Worm (Caenorhabditis elegans) whole organism, mixed stage, embryonic: Measurements from ENCODE around the gene gldi-8.

ENCODE experiments used
- ceh-39 ChIP-seq: fragments of 150-350 bp; optimal IDR thresholded peaks from 2 replicates; lab custom pipeline; 2014; ENCODE audit warnings: missing biosample characterization, missing genetic modification characterization
- elt-1 ChIP-seq: sonication (generic microtip); optimal IDR thresholded peaks from 2 replicates; lab custom pipeline; 2017; ENCODE audit warnings: missing genetic modification characterization, mild to moderate bottlenecking, missing compliant biosample characterization, antibody characterized with exemption, moderate library complexity, borderline replicate concordance; ENCODE audit not compliant: insufficient read depth
- elt-3 ChIP-seq: fragments of 150-350 bp; optimal IDR thresholded peaks from 2 replicates; lab custom pipeline; 2014; ENCODE audit warnings: missing biosample characterization, missing genetic modification characterization
- lin-13 ChIP-seq: fragments of 150-350 bp; optimal IDR thresholded peaks from 2 replicates; lab custom pipeline; 2014; ENCODE audit warnings: missing biosample characterization, missing genetic modification characterization
- lin-32 ChIP-seq: fragments of 200-800 bp; sonication (Bioruptor generic); optimal IDR thresholded peaks from 2 replicates; lab custom pipeline; 2018; ENCODE audit warnings: mild to moderate bottlenecking, missing genetic modification characterization, missing compliant biosample characterization
- nhr-28 ChIP-seq: fragments of 150-350 bp; optimal IDR thresholded peaks from 2 replicates; lab custom pipeline; 2014; ENCODE audit warnings: missing biosample characterization, missing genetic modification characterization
- nhr-76 ChIP-seq: sonication (generic microtip); optimal IDR thresholded peaks from 2 replicates; lab custom pipeline; 2017; ENCODE audit warnings: missing biosample characterization, missing genetic modification characterization
- pha-4 ChIP-seq: fragments of 150-350 bp; optimal IDR thresholded peaks from 2 replicates; lab custom pipeline; 2018; ENCODE audit warnings: missing biosample characterization, missing genetic modification reagents, missing genetic modification characterization
- tbx-8 ChIP-seq: fragments of 200-800 bp; sonication (Bioruptor generic); optimal IDR thresholded peaks from 2 replicates; lab custom pipeline; 2018; ENCODE audit warnings: mild to moderate bottlenecking, missing genetic modification characterization, moderate library complexity, missing compliant biosample characterization
- unc-62 ChIP-seq: fragments of 150-350 bp; optimal IDR thresholded peaks from 2 replicates; lab custom pipeline; 2014; ENCODE audit warnings: missing biosample characterization, missing genetic modification reagents, missing genetic modification characterization

ce11 chrIII:12548441-12548840 lies 51.1 kb downstream of the gldi-8 start:
- no peak for TF ChIP-seq nhr-28
- no peak for TF ChIP-seq unc-62 (GFP tag; lab: Kevin White, UChicago)
- TF ChIP-seq lin-13 = no peak
- TF ChIP-seq elt-3 (tag; lab: Kevin White, UChicago) = no peak
- no peak for TF ChIP-seq elt-1
- TF ChIP-seq nhr-76 (tag; lab: Kevin White, UChicago) = no peak
- TF ChIP-seq pha-4 (tag; lab: Kevin White, UChicago) = no peak
- no peak for TF ChIP-seq ceh-39
- TF ChIP-seq lin-32 (GFP tag; lab: Kevin White, UChicago) = no peak
- TF ChIP-seq tbx-8 = no peak
